Worm (Caenorhabditis elegans) whole organism, young adult: ENCODE data around the gene ppt-1.

Source experiments
- B0336.3 ChIP-seq: fragments of 200-800 bp; sonication (Bioruptor generic); IDR thresholded peaks from 2 replicates; pipeline ENCODE4 v1.3.6; 2022; ENCODE audit warnings: missing genetic modification characterization, missing compliant biosample characterization
- C06A6.2 ChIP-seq: fragments of 200-800 bp; sonication (Bioruptor generic); conservative IDR thresholded peaks from 2 replicates; pipeline ENCODE4 v1.3.6; 2022; ENCODE audit warnings: missing genetic modification characterization, missing compliant biosample characterization
- F49E8.2 ChIP-seq: sonication (generic microtip); optimal IDR thresholded peaks from 3 replicates; lab custom pipeline; 2017; ENCODE audit warnings: missing genetic modification characterization, mild to moderate bottlenecking, missing compliant biosample characterization, antibody characterized with exemption, moderate library complexity; ENCODE audit not compliant: insufficient read depth
- F52B5.7 ChIP-seq: sonication (generic microtip); optimal IDR thresholded peaks from 2 replicates; lab custom pipeline; 2016; ENCODE audit warnings: mild to moderate bottlenecking, missing genetic modification characterization, missing compliant biosample characterization
- K12H6.12 ChIP-seq: fragments of 200-800 bp; sonication (Bioruptor generic); optimal IDR thresholded peaks from 2 replicates; lab custom pipeline; 2018; ENCODE audit warnings: mild to moderate bottlenecking, missing genetic modification characterization, missing compliant biosample characterization
- Y53F4B.3 ChIP-seq: fragments of 200-800 bp; sonication (Bioruptor generic); IDR thresholded peaks from 2 replicates; pipeline ENCODE4 v1.3.6; 2022; ENCODE audit warnings: missing genetic modification reagents, missing genetic modification characterization, missing compliant biosample characterization
- Y53G8AR.9 ChIP-seq: fragments of 200-800 bp; sonication (Bioruptor generic); conservative IDR thresholded peaks from 2 replicates; pipeline ENCODE4 v1.3.6; 2022; ENCODE audit warnings: missing genetic modification reagents, missing genetic modification characterization, missing compliant biosample characterization
- atf-7 ChIP-seq: sonication (generic microtip); optimal IDR thresholded peaks from 2 replicates; lab custom pipeline; 2017; ENCODE audit warnings: mild to moderate bottlenecking, missing genetic modification characterization, missing compliant biosample characterization
- attf-3 ChIP-seq: fragments of 200-800 bp; sonication (Bioruptor generic); conservative IDR thresholded peaks from 2 replicates; pipeline ENCODE4 v1.3.6; 2022; ENCODE audit warnings: missing genetic modification reagents, missing genetic modification characterization, missing compliant biosample characterization
- attf-5 ChIP-seq: fragments of 200-800 bp; sonication (Bioruptor generic); optimal IDR thresholded peaks from 2 replicates; lab custom pipeline; 2018; ENCODE audit warnings: mild to moderate bottlenecking, missing genetic modification characterization, missing compliant biosample characterization
- attf-6 ChIP-seq: fragments of 200-800 bp; sonication (Bioruptor generic); IDR thresholded peaks from 2 replicates; pipeline ENCODE4 v1.3.6; 2022; ENCODE audit warnings: missing genetic modification reagents, missing genetic modification characterization, missing compliant biosample characterization
- cebp-1 ChIP-seq, 2 experiments: fragments of 200-800 bp in 1 of 2; sonication (Bioruptor generic) in 1 of 2; sonication (generic microtip) in 1 of 2; IDR thresholded peaks in 1 of 2; optimal IDR thresholded peaks in 1 of 2; 2 replicates each; pipeline versions ENCODE4 v1.3.6 to Lab custom; 2017 to 2022; ENCODE audit warnings: missing compliant biosample characterization in 2 of 2, missing genetic modification characterization in 2 of 2, mild to moderate bottlenecking in 1 of 2, missing genetic modification reagents in 1 of 2, moderate library complexity in 1 of 2
- ceh-100 ChIP-seq: fragments of 200-800 bp; sonication (Bioruptor generic); IDR thresholded peaks from 2 replicates; pipeline ENCODE4 v1.3.6; 2022; ENCODE audit warnings: missing genetic modification reagents, missing genetic modification characterization, missing compliant biosample characterization
- ceh-27 ChIP-seq: fragments of 200-800 bp; sonication (Bioruptor generic); optimal IDR thresholded peaks from 2 replicates; lab custom pipeline; 2018; ENCODE audit warnings: mild to moderate bottlenecking, missing genetic modification characterization, moderate library complexity, missing compliant biosample characterization
- ceh-58 ChIP-seq: fragments of 200-800 bp; sonication (Bioruptor generic); IDR thresholded peaks from 2 replicates; pipeline ENCODE4 v1.3.6; 2022; ENCODE audit warnings: missing genetic modification characterization, missing compliant biosample characterization
- ceh-91 ChIP-seq: fragments of 200-800 bp; sonication (Bioruptor generic); IDR thresholded peaks from 2 replicates; pipeline ENCODE4 v1.3.6; 2022; ENCODE audit warnings: missing genetic modification reagents, missing genetic modification characterization, missing compliant biosample characterization
- chd-7 ChIP-seq: sonication (generic microtip); optimal IDR thresholded peaks from 2 replicates; lab custom pipeline; 2016; ENCODE audit warnings: mild to moderate bottlenecking, missing genetic modification characterization, moderate library complexity, missing compliant biosample characterization
- die-1 ChIP-seq: sonication (generic microtip); optimal IDR thresholded peaks from 2 replicates; lab custom pipeline; 2016; ENCODE audit warnings: missing genotype, mild to moderate bottlenecking, missing genetic modification characterization, missing compliant biosample characterization
- egl-44 ChIP-seq: fragments of 200-800 bp; sonication (Bioruptor generic); IDR thresholded peaks from 2 replicates; pipeline ENCODE4 v1.3.6; 2022; ENCODE audit warnings: missing genetic modification reagents, missing genetic modification characterization, missing compliant biosample characterization
- gei-17 ChIP-seq: fragments of 200-800 bp; sonication (Bioruptor generic); optimal IDR thresholded peaks from 2 replicates; lab custom pipeline; 2018; ENCODE audit warnings: mild to moderate bottlenecking, missing genetic modification characterization, missing compliant biosample characterization
- hmg-1.2 ChIP-seq: fragments of 200-800 bp; sonication (Bioruptor generic); IDR thresholded peaks from 2 replicates; pipeline ENCODE4 v1.3.6; 2022; ENCODE audit warnings: missing genetic modification reagents, missing genetic modification characterization, missing compliant biosample characterization
- lin-26 ChIP-seq: fragments of 200-800 bp; sonication (Bioruptor generic); IDR thresholded peaks from 2 replicates; pipeline ENCODE4 v1.3.6; 2022; ENCODE audit warnings: missing genetic modification reagents, missing genetic modification characterization, missing compliant biosample characterization
- lin-54 ChIP-seq: fragments of 200-800 bp; sonication (Bioruptor generic); optimal IDR thresholded peaks from 2 replicates; lab custom pipeline; 2018; ENCODE audit warnings: mild to moderate bottlenecking, missing genetic modification characterization, missing compliant biosample characterization
- lir-1 ChIP-seq: fragments of 200-800 bp; sonication (Bioruptor generic); conservative IDR thresholded peaks from 2 replicates; pipeline ENCODE4 v1.3.6; 2022; ENCODE audit warnings: missing genetic modification reagents, missing genetic modification characterization, missing compliant biosample characterization
- mel-28 ChIP-seq: sonication (generic microtip); optimal IDR thresholded peaks from 2 replicates; lab custom pipeline; 2016; ENCODE audit warnings: borderline replicate concordance, mild to moderate bottlenecking, missing genetic modification characterization, missing compliant biosample characterization
- nfya-1 ChIP-seq: sonication (generic microtip); optimal IDR thresholded peaks from 2 replicates; lab custom pipeline; 2017; ENCODE audit warnings: antibody characterized with exemption, missing compliant biosample characterization, missing genetic modification characterization, borderline replicate concordance; ENCODE audit not compliant: insufficient read depth
- nfyb-1 ChIP-seq: fragments of 200-800 bp; sonication (Bioruptor generic); IDR thresholded peaks from 2 replicates; pipeline ENCODE4 v1.3.6; 2022; ENCODE audit warnings: missing genetic modification reagents, missing genetic modification characterization, missing compliant biosample characterization
- nhr-80 ChIP-seq: sonication (generic microtip); optimal IDR thresholded peaks from 2 replicates; lab custom pipeline; 2016; ENCODE audit warnings: missing genetic modification characterization, missing compliant biosample characterization
- pbrm-1 ChIP-seq: fragments of 200-800 bp; sonication (Bioruptor generic); IDR thresholded peaks from 2 replicates; pipeline ENCODE4 v1.3.6; 2022; ENCODE audit warnings: missing genetic modification reagents, missing genetic modification characterization, missing compliant biosample characterization
- rec-8 ChIP-seq, 2 experiments: sonication (generic microtip); optimal IDR thresholded peaks; 2 replicates each; lab custom pipeline; 2016; ENCODE audit warnings: mild to moderate bottlenecking in 2 of 2, missing genetic modification characterization in 2 of 2, missing genetic modification reagents in 2 of 2, missing genotype in 2 of 2, missing biosample characterization in 1 of 2, missing compliant biosample characterization in 1 of 2, moderate library complexity in 1 of 2
- snpc-1.1 ChIP-seq: sonication (generic microtip); optimal IDR thresholded peaks from 2 replicates; lab custom pipeline; 2017; ENCODE audit warnings: missing genetic modification characterization, mild to moderate bottlenecking, missing compliant biosample characterization, antibody characterized with exemption, moderate library complexity, missing genotype, missing genetic modification reagents; ENCODE audit not compliant: insufficient read depth
- snpc-3.4 ChIP-seq: sonication (generic microtip); optimal IDR thresholded peaks from 2 replicates; lab custom pipeline; 2017; ENCODE audit warnings: missing genetic modification characterization, mild to moderate bottlenecking, missing compliant biosample characterization, antibody characterized with exemption, moderate library complexity, missing genotype, missing genetic modification reagents
- snpc-4 ChIP-seq, 5 experiments: fragments of 150-350 bp in 1 of 5; sonication (generic microtip) in 4 of 5; optimal IDR thresholded peaks; 2 replicates each; lab custom pipeline; 2014 to 2018; ENCODE audit warnings: missing genetic modification characterization in 5 of 5, missing biosample characterization in 3 of 5, antibody characterized with exemption in 2 of 5, mild to moderate bottlenecking in 2 of 5, missing compliant biosample characterization in 2 of 5, missing genotype in 2 of 5, moderate library complexity in 2 of 5, missing genetic modification reagents in 1 of 5
- somi-1 ChIP-seq: fragments of 200-800 bp; sonication (Bioruptor generic); optimal IDR thresholded peaks from 2 replicates; lab custom pipeline; 2018; ENCODE audit warnings: mild to moderate bottlenecking, missing genetic modification characterization, missing compliant biosample characterization
- sptf-2 ChIP-seq: fragments of 200-800 bp; sonication (Bioruptor generic); optimal IDR thresholded peaks from 2 replicates; lab custom pipeline; 2018; ENCODE audit warnings: mild to moderate bottlenecking, missing genetic modification characterization, missing compliant biosample characterization
- unc-130 ChIP-seq: sonication (generic microtip); optimal IDR thresholded peaks from 2 replicates; lab custom pipeline; 2016; ENCODE audit warnings: missing genetic modification reagents, missing genetic modification characterization, missing compliant biosample characterization
- unc-62 ChIP-seq: fragments of 150-350 bp; optimal IDR thresholded peaks from 2 replicates; lab custom pipeline; 2014; ENCODE audit warnings: missing biosample characterization, missing genetic modification reagents, missing genetic modification characterization
- xnd-1 ChIP-seq: sonication (generic microtip); optimal IDR thresholded peaks from 2 replicates; lab custom pipeline; 2016; ENCODE audit warnings: missing genotype, missing genetic modification reagents, missing genetic modification characterization, missing compliant biosample characterization
- zfh-2 ChIP-seq: fragments of 200-800 bp; sonication (Bioruptor generic); conservative IDR thresholded peaks from 2 replicates; pipeline ENCODE4 v1.3.6; 2022; ENCODE audit warnings: missing genetic modification reagents, missing genetic modification characterization, missing compliant biosample characterization
- ztf-18 ChIP-seq: sonication (generic microtip); optimal IDR thresholded peaks from 2 replicates; lab custom pipeline; 2016; ENCODE audit warnings: missing genotype, mild to moderate bottlenecking, missing genetic modification characterization, missing compliant biosample characterization
- ztf-22 ChIP-seq: fragments of 200-800 bp; sonication (Bioruptor generic); optimal IDR thresholded peaks from 2 replicates; lab custom pipeline; 2018; ENCODE audit warnings: mild to moderate bottlenecking, missing genetic modification characterization, moderate library complexity, missing compliant biosample characterization
- ztf-6 ChIP-seq: fragments of 200-800 bp; sonication (Bioruptor generic); IDR thresholded peaks from 2 replicates; pipeline ENCODE4 v1.3.6; 2022; ENCODE audit warnings: missing genetic modification reagents, missing genetic modification characterization, missing compliant biosample characterization

The ppt-1 gene

ce11 chrV:6658765-6659164 lies 32.6 kb upstream of the ppt-1 start (continued):
- TF ChIP-seq Y53G8AR.9 (GFP tag; lab: Robert Waterston, UW) (no peak), atf-7 (tag; lab: Kevin White, UChicago) (no peak), die-1 (tag; lab: Kevin White, UChicago) (no peak), xnd-1 (no peak), hmg-1.2 (GFP tag; lab: Robert Waterston, UW) (peak; percentile 28; the same call in 1 of the 2 replicates), snpc-4 (GFP tag; optimal IDR thresholded peaks at IDR 0.05; lab: Kevin White, UChicago) (no peak), snpc-4 (tag; optimal IDR thresholded peaks at IDR 0.05; lab: Kevin White, UChicago) (peak in 2 of 4 experiments; percentile 7 to 35), ztf-18 (tag; lab: Kevin White, UChicago) (no peak), lin-26 (GFP tag; lab: Robert Waterston, UW) (no peak), nfya-1 (tag; lab: Kevin White, UChicago) (no peak), attf-6 (GFP tag; lab: Robert Waterston, UW) (no peak), mel-28 (tag; lab: Kevin White, UChicago) (no peak), lin-54 (no peak), egl-44 (GFP tag; lab: Robert Waterston, UW) (0 out of 2 replicates have a peak, but pooled peaks have one; percentile 21), rec-8 (tag; optimal IDR thresholded peaks at IDR 0.05; lab: Kevin White, UChicago) (no peak), nfyb-1 (GFP tag; lab: Robert Waterston, UW) (no peak), unc-62 (GFP tag; lab: Kevin White, UChicago) (no peak), F49E8.2 (tag; lab: Kevin White, UChicago) (no peak), ceh-91 (GFP tag; lab: Robert Waterston, UW) (no peak), ztf-6 (GFP tag; lab: Robert Waterston, UW) (no peak), zfh-2 (GFP tag; lab: Robert Waterston, UW) (peak; percentile 91), chd-7 (tag; lab: Kevin White, UChicago) (peak; percentile 32), attf-5 (GFP tag; lab: Kevin White, UChicago) (peak; percentile 28), ceh-58 (no peak), sptf-2 (GFP tag; lab: Kevin White, UChicago) (no peak), cebp-1 (GFP tag; IDR thresholded peaks at IDR 0.05; lab: Robert Waterston, UW) (no peak), cebp-1 (tag; optimal IDR thresholded peaks at IDR 0.05; lab: Kevin White, UChicago) (peak; percentile 64), gei-17 (GFP tag; lab: Kevin White, UChicago) (no peak), K12H6.12 (peak; percentile 46), lir-1 (GFP tag; lab: Robert Waterston, UW) (no peak), ceh-27 (GFP tag; lab: Kevin White, UChicago) (peak; percentile 21), Y53F4B.3 (no peak)
- TF ChIP-seq, all 124 proteins: peak for 14

- TF ChIP-seq ceh-100 = no peak
- TF ChIP-seq pbrm-1 = 0 out of 2 replicates have a peak, but pooled peaks have one; percentile 7
- TF ChIP-seq F52B5.7 (tag; lab: Kevin White, UChicago) = no peak
- no peak for TF ChIP-seq ztf-22 (GFP tag; lab: Kevin White, UChicago)
- TF ChIP-seq C06A6.2 (GFP tag; lab: Robert Waterston, UW) = no peak
- TF ChIP-seq attf-5 (GFP tag; lab: Kevin White, UChicago) = peak; percentile 42
- peak; percentile 56 for TF ChIP-seq snpc-3.4
- TF ChIP-seq mel-28 (tag; lab: Kevin White, UChicago) = no peak
- no peak for TF ChIP-seq attf-3 (GFP tag; lab: Robert Waterston, UW)
- no peak for TF ChIP-seq lin-54
- peak; percentile 12 for TF ChIP-seq nhr-80
- no peak for TF ChIP-seq zfh-2 (GFP tag; lab: Robert Waterston, UW)
- TF ChIP-seq hmg-1.2 (GFP tag; lab: Robert Waterston, UW) = peak; percentile 49
- peak; percentile 22 for TF ChIP-seq xnd-1
- peak; percentile 87 for TF ChIP-seq snpc-4 (GFP tag; optimal IDR thresholded peaks at IDR 0.05; lab: Kevin White, UChicago)
- TF ChIP-seq snpc-4 (tag; optimal IDR thresholded peaks at IDR 0.05; lab: Kevin White, UChicago) = peak in 3 of 4 experiments; percentile 85 to 97 (median 94)
- TF ChIP-seq cebp-1 (GFP tag; IDR thresholded peaks at IDR 0.05; lab: Robert Waterston, UW) = peak; percentile 78
- TF ChIP-seq cebp-1 (tag; optimal IDR thresholded peaks at IDR 0.05; lab: Kevin White, UChicago) = peak; percentile 81
- TF ChIP-seq ceh-58 = no peak
- no peak for TF ChIP-seq unc-130 (GFP tag; lab: Kevin White, UChicago)
- TF ChIP-seq somi-1 (GFP tag; lab: Kevin White, UChicago) = no peak
- TF ChIP-seq snpc-1.1 (tag; lab: Kevin White, UChicago) = peak; percentile 87
- TF ChIP-seq B0336.3 (GFP tag; lab: Robert Waterston, UW) = no peak
These were observed 31.6 kb upstream of the ppt-1 start for ce11 chrV:6657532-6658259.
